Worm (Caenorhabditis elegans) whole organism, early embryonic: ENCODE data around the gene K10H10.10.

ENCODE experiments used
- B0310.2 ChIP-seq: sonication (generic microtip); optimal IDR thresholded peaks from 2 replicates; lab custom pipeline; 2016; ENCODE audit warnings: mild to moderate bottlenecking, missing genetic modification characterization, missing compliant biosample characterization
- F13C5.2 ChIP-seq: sonication (generic microtip); optimal IDR thresholded peaks from 2 replicates; lab custom pipeline; 2017; ENCODE audit warnings: mild to moderate bottlenecking, missing genetic modification characterization, inconsistent platforms, missing compliant biosample characterization
- ama-1 ChIP-seq: fragments of 150-350 bp; optimal IDR thresholded peaks from 2 replicates; lab custom pipeline; 2014
- ceh-13 ChIP-seq: fragments of 200-800 bp; sonication (Bioruptor generic); optimal IDR thresholded peaks from 2 replicates; lab custom pipeline; 2018; ENCODE audit warnings: mild to moderate bottlenecking, missing genetic modification characterization, missing compliant biosample characterization
- ceh-36 ChIP-seq: sonication (generic microtip); optimal IDR thresholded peaks from 2 replicates; lab custom pipeline; 2016; ENCODE audit warnings: missing genetic modification characterization, inconsistent platforms, missing compliant biosample characterization
- ets-7 ChIP-seq: sonication (generic microtip); optimal IDR thresholded peaks from 2 replicates; lab custom pipeline; 2016; ENCODE audit warnings: missing genotype, missing genetic modification characterization, missing compliant biosample characterization
- flt-1 ChIP-seq: fragments of 200-800 bp; sonication (Bioruptor generic); IDR thresholded peaks from 2 replicates; pipeline ENCODE4 v1.3.6; 2022; ENCODE audit warnings: missing genetic modification characterization, missing compliant biosample characterization
- hmbx-1 ChIP-seq: sonication (generic microtip); optimal IDR thresholded peaks from 2 replicates; lab custom pipeline; 2016; ENCODE audit warnings: mild to moderate bottlenecking, missing genetic modification characterization, missing compliant biosample characterization
- hmg-4 ChIP-seq: fragments of 200-800 bp; sonication (Bioruptor generic); optimal IDR thresholded peaks from 2 replicates; lab custom pipeline; 2018; ENCODE audit warnings: mild to moderate bottlenecking, missing genetic modification characterization, missing compliant biosample characterization
- hnd-1 ChIP-seq: sonication (generic microtip); optimal IDR thresholded peaks from 2 replicates; lab custom pipeline; 2016; ENCODE audit warnings: missing genetic modification characterization, missing compliant biosample characterization
- scrt-1 ChIP-seq: fragments of 200-800 bp; sonication (Bioruptor generic); IDR thresholded peaks from 2 replicates; pipeline ENCODE4 v1.3.6; 2022; ENCODE audit warnings: missing genetic modification characterization, missing compliant biosample characterization
- sea-1 ChIP-seq: fragments of 200-800 bp; sonication (Bioruptor generic); conservative IDR thresholded peaks from 2 replicates; pipeline ENCODE4 v1.3.6; 2022; ENCODE audit warnings: missing genetic modification characterization, missing compliant biosample characterization
- tbx-37 ChIP-seq: fragments of 200-800 bp; sonication (Bioruptor generic); conservative IDR thresholded peaks from 2 replicates; pipeline ENCODE4 v1.3.6; 2022; ENCODE audit warnings: missing genetic modification reagents, missing genetic modification characterization, missing compliant biosample characterization

- no peak for TF ChIP-seq ama-1 (lab: Kevin White, UChicago)
- TF ChIP-seq sea-1: no peak
- TF ChIP-seq ets-7 (tag; lab: Kevin White, UChicago): no peak
- TF ChIP-seq B0310.2 (tag; lab: Kevin White, UChicago): no peak
- no peak for TF ChIP-seq ceh-36
- TF ChIP-seq F13C5.2 (tag; lab: Kevin White, UChicago): no peak
- TF ChIP-seq hnd-1 (tag; lab: Kevin White, UChicago): no peak
- TF ChIP-seq ceh-13 (GFP tag; lab: Kevin White, UChicago): no peak
- TF ChIP-seq hmbx-1: no peak
- no peak for TF ChIP-seq hmg-4 (GFP tag; lab: Kevin White, UChicago)
- no peak for TF ChIP-seq flt-1
- no peak for TF ChIP-seq tbx-37
- TF ChIP-seq scrt-1: no peak
Observed at ce11 chrII:14523645-14524223, 16.2 kb downstream of the K10H10.10 start, which contains the start of gene pot-2.
